Worm (Caenorhabditis elegans): ENCODE results near the gene H37A05.2.

- TF ChIP-seq sdz-38 (tag; optimal IDR thresholded peaks at IDR 0.05) (no peak), dox-1 (GFP tag; IDR thresholded peaks at IDR 0.05) (no peak), nhr-90 (tag; optimal IDR thresholded peaks at IDR 0.05) (no peak), egrh-3 (GFP tag; IDR thresholded peaks at IDR 0.05) (no peak), ets-4 (GFP tag; optimal IDR thresholded peaks at IDR 0.05) (no peak), nhr-179 (tag; optimal IDR thresholded peaks at IDR 0.05) (no peak), hlh-12 (tag; optimal IDR thresholded peaks at IDR 0.05) (no peak), ceh-27 (GFP tag; optimal IDR thresholded peaks at IDR 0.05) (no peak), mes-4 (tag; optimal IDR thresholded peaks at IDR 0.05) (no peak), Y53F4B.3 (GFP tag; IDR thresholded peaks at IDR 0.05) (no peak), hrde-1 (tag; optimal IDR thresholded peaks at IDR 0.05; ENCODE audit: borderline replicate concordance) (no peak), hmg-20 (GFP tag; IDR thresholded peaks at IDR 0.05) (no peak)
Measured at ce11 chrV:13636411-13636810, 2.4 kb upstream of the H37A05.2 start.
